Fruit fly (Drosophila melanogaster): Measurements from ENCODE around the gene CG42680.

CG42680 gene

dm6 chr2L:14539872-14540524 lies 48.0 kb downstream of the CG42680 start (continued):
- no peak for TF ChIP-seq CG1647 (GFP tag; optimal IDR thresholded peaks at IDR 0.05)
- TF ChIP-seq Fer1 (GFP tag; optimal IDR thresholded peaks at IDR 0.05), result no peak
- no peak for TF ChIP-seq CG16813 (GFP tag; IDR thresholded peaks at IDR 0.05; ENCODE audit: partially characterized antibody)
- TF ChIP-seq CG1603 (tag; optimal IDR thresholded peaks at IDR 0.05), result peak; percentile 24
- no peak for TF ChIP-seq en (GFP tag; optimal IDR thresholded peaks at IDR 0.05)
- no peak for TF ChIP-seq h (optimal IDR thresholded peaks at IDR 0.05)
- peak; percentile 34 for TF ChIP-seq nmo (GFP tag; optimal IDR thresholded peaks at IDR 0.05)
- 0 out of 2 replicates have a peak, but pooled peaks have one; percentile 2 for TF ChIP-seq Dref (GFP tag; IDR thresholded peaks at IDR 0.05)
- TF ChIP-seq Oli (tag; optimal IDR thresholded peaks at IDR 0.05), result peak; percentile 14
- no peak for TF ChIP-seq MESR4 (GFP tag; optimal IDR thresholded peaks at IDR 0.05)
- peak; percentile 20 for TF ChIP-seq phol (tag; optimal IDR thresholded peaks at IDR 0.05)
- TF ChIP-seq Meics (GFP tag; optimal IDR thresholded peaks at IDR 0.05), result no peak
- TF ChIP-seq br (optimal IDR thresholded peaks at IDR 0.05), result no peak
- peak in 1 of 2 experiments; percentile 1 for TF ChIP-seq Pdp1 (GFP tag; optimal IDR thresholded peaks at IDR 0.05)
- peak; percentile 17 for TF ChIP-seq Spps (tag; optimal IDR thresholded peaks at IDR 0.05)
- TF ChIP-seq CG11504 (tag; optimal IDR thresholded peaks at IDR 0.05), result peak; percentile 15
- TF ChIP-seq CG7987 (GFP tag; optimal IDR thresholded peaks at IDR 0.05), result no peak
- peak; percentile 56 for TF ChIP-seq gem (tag; optimal IDR thresholded peaks at IDR 0.05)
- peak; percentile 43 for TF ChIP-seq Med (GFP tag)
- TF ChIP-seq prd (optimal IDR thresholded peaks at IDR 0.05), result no peak
- TF ChIP-seq prd (GFP tag; IDR thresholded peaks at IDR 0.05), result peak; percentile 33; the same call in 2 of the 3 replicates
- TF ChIP-seq CG8359 (GFP tag; optimal IDR thresholded peaks at IDR 0.05; ENCODE audit: borderline replicate concordance), result no peak
- TF ChIP-seq Antp (GFP tag; optimal IDR thresholded peaks at IDR 0.05), result no peak
- TF ChIP-seq CG17829 (tag; optimal IDR thresholded peaks at IDR 0.05), result peak; percentile 5
- no peak for TF ChIP-seq Jarid2 (GFP tag; optimal IDR thresholded peaks at IDR 0.05)
- TF ChIP-seq Ptx1 (GFP tag; IDR thresholded peaks at IDR 0.05), result no peak
- TF ChIP-seq danr (GFP tag; IDR thresholded peaks at IDR 0.05), result no peak
- TF ChIP-seq bowl (GFP tag; IDR thresholded peaks at IDR 0.05), result no peak
- TF ChIP-seq oc (tag; optimal IDR thresholded peaks at IDR 0.05), result no peak
- TF ChIP-seq CG11398 (GFP tag; optimal IDR thresholded peaks at IDR 0.05), result no peak
- TF ChIP-seq kni (GFP tag; optimal IDR thresholded peaks at IDR 0.05), result peak; percentile 72
- TF ChIP-seq Fer2 (tag; optimal IDR thresholded peaks at IDR 0.05), result no peak
- TF ChIP-seq Lim3 (GFP tag; IDR thresholded peaks at IDR 0.05), result no peak
- TF ChIP-seq CG17802 (tag; optimal IDR thresholded peaks at IDR 0.05), result no peak
- TF ChIP-seq NfI (GFP tag; optimal IDR thresholded peaks at IDR 0.05), result no peak
- no peak for TF ChIP-seq luna (GFP tag; optimal IDR thresholded peaks at IDR 0.05)
- no peak for TF ChIP-seq nau (GFP tag; optimal IDR thresholded peaks at IDR 0.05)
- TF ChIP-seq CG10209 (GFP tag; optimal IDR thresholded peaks at IDR 0.05), result peak; percentile 18
- TF ChIP-seq CG6254 (GFP tag; optimal IDR thresholded peaks at IDR 0.05), result peak; percentile 1
- peak; percentile 52 for TF ChIP-seq CG18262 (tag; optimal IDR thresholded peaks at IDR 0.05)
- peak; percentile 59; the same call in 1 of the 2 replicates for TF ChIP-seq Awh (GFP tag; IDR thresholded peaks at IDR 0.05)
- TF ChIP-seq chm (GFP tag; IDR thresholded peaks at IDR 0.05), result no peak
- peak; percentile 64 for TF ChIP-seq zen (tag; optimal IDR thresholded peaks at IDR 0.05)
- peak in 1 of 2 experiments; percentile 48 for TF ChIP-seq pan (optimal IDR thresholded peaks at IDR 0.05)
- no peak for TF ChIP-seq pan (GFP tag; optimal IDR thresholded peaks at IDR 0.05 in 1 of 2, IDR thresholded peaks at IDR 0.05 in 1 of 2)
- TF ChIP-seq btn (GFP tag; optimal IDR thresholded peaks at IDR 0.05), result peak; percentile 22
- no peak for TF ChIP-seq CG7928 (GFP tag; optimal IDR thresholded peaks at IDR 0.05)
- TF ChIP-seq Stat92E (GFP tag; optimal IDR thresholded peaks at IDR 0.05), result peak in 1 of 3 experiments; percentile 70
- no peak for TF ChIP-seq esg (GFP tag; conservative IDR thresholded peaks at IDR 0.05)
- no peak for TF ChIP-seq slou (GFP tag; optimal IDR thresholded peaks at IDR 0.05)
